Fruit fly (Drosophila melanogaster) whole organism, embryonic: ENCODE data around the gene Tg.

Experiments used
- Abd-B ChIP-seq: fragments of 200-800 bp; sonication (Bioruptor generic); optimal IDR thresholded peaks from 2 replicates; lab custom pipeline; 2018; ENCODE audit warnings: missing biosample characterization, mild to moderate bottlenecking, missing genetic modification characterization, moderate library complexity
- Awh ChIP-seq: fragments of 200-800 bp; sonication (Bioruptor generic); IDR thresholded peaks from 2 replicates; pipeline ENCODE4, ENCODE4 v1.3.6; 2022; ENCODE audit warnings: missing biosample characterization, missing genetic modification characterization
- B-H1 ChIP-seq: fragments of 200-800 bp; sonication (Bioruptor generic); IDR thresholded peaks from 3 replicates; pipeline ENCODE4 v1.3.6; 2022; ENCODE audit warnings: missing biosample characterization, missing genetic modification characterization
- CG10209 ChIP-seq: fragments of 200-800 bp; sonication (Bioruptor generic); optimal IDR thresholded peaks from 3 replicates; lab custom pipeline; 2017; ENCODE audit warnings: missing biosample characterization, mild to moderate bottlenecking, missing genetic modification characterization, missing genetic modification reagents
- CG12942 ChIP-seq: fragments of 200-800 bp; sonication (Bioruptor generic); optimal IDR thresholded peaks from 3 replicates; lab custom pipeline; 2016; ENCODE audit warnings: missing biosample characterization, missing genetic modification characterization
- CG13123 ChIP-seq: fragments of 200-800 bp; sonication (Bioruptor generic); optimal IDR thresholded peaks from 2 replicates; lab custom pipeline; 2016; ENCODE audit warnings: missing biosample characterization, missing genetic modification characterization
- CG14441 ChIP-seq: fragments of 200-800 bp; sonication (Bioruptor generic); IDR thresholded peaks from 2 replicates; pipeline ENCODE4 v1.3.6; 2022; ENCODE audit warnings: missing biosample characterization, missing genetic modification characterization
- CG14667 ChIP-seq: fragments of 200-800 bp; sonication (Bioruptor generic); IDR thresholded peaks from 2 replicates; pipeline ENCODE4 v1.3.6; 2022; ENCODE audit warnings: missing biosample characterization, missing genetic modification characterization
- CG15601 ChIP-seq: fragments of 200-800 bp; sonication (Bioruptor generic); optimal IDR thresholded peaks from 3 replicates; lab custom pipeline; 2019; ENCODE audit warnings: missing biosample characterization, mild to moderate bottlenecking, missing genetic modification characterization, moderate library complexity
- CG16815 ChIP-seq: fragments of 200-800 bp; sonication (Bioruptor generic); optimal IDR thresholded peaks from 3 replicates; lab custom pipeline; 2017; ENCODE audit warnings: missing biosample characterization, mild to moderate bottlenecking, missing genetic modification characterization
- CG17328 ChIP-seq: fragments of 200-800 bp; sonication (Bioruptor generic); IDR thresholded peaks from 2 replicates; pipeline ENCODE4 v1.3.6; 2022; ENCODE audit warnings: missing biosample characterization, missing genetic modification characterization
- CG2129 ChIP-seq: fragments of 200-800 bp; sonication (Bioruptor generic); IDR thresholded peaks from 2 replicates; pipeline ENCODE4 v1.3.6; 2022; ENCODE audit warnings: missing biosample characterization, missing genetic modification characterization; ENCODE audit not compliant: partially characterized antibody
- CG2889 ChIP-seq: fragments of 200-800 bp; sonication (Bioruptor generic); IDR thresholded peaks from 3 replicates; pipeline ENCODE4 v1.3.6; 2022; ENCODE audit warnings: missing biosample characterization, missing genetic modification characterization
- CG3163 ChIP-seq: fragments of 200-800 bp; sonication (Bioruptor generic); optimal IDR thresholded peaks from 3 replicates; lab custom pipeline; 2016; ENCODE audit warnings: missing biosample characterization, missing genetic modification characterization
- CG33213 ChIP-seq: fragments of 200-800 bp; sonication (Bioruptor generic); optimal IDR thresholded peaks from 3 replicates; lab custom pipeline; 2016; ENCODE audit warnings: missing biosample characterization, missing genetic modification characterization
- CG3995 ChIP-seq: fragments of 200-800 bp; sonication (Bioruptor generic); optimal IDR thresholded peaks from 3 replicates; lab custom pipeline; 2016; ENCODE audit warnings: missing biosample characterization, missing genetic modification characterization
- CG5180 ChIP-seq: fragments of 200-800 bp; sonication (Bioruptor generic); optimal IDR thresholded peaks from 3 replicates; lab custom pipeline; 2017; ENCODE audit warnings: missing biosample characterization, missing genetic modification characterization, mild to moderate bottlenecking, moderate library complexity, missing genetic modification reagents
- CG7357 ChIP-seq: fragments of 200-800 bp; sonication (Bioruptor generic); IDR thresholded peaks from 3 replicates; pipeline ENCODE4 v1.3.6; 2022; ENCODE audit warnings: missing biosample characterization, missing genetic modification characterization
- CG7556 ChIP-seq: fragments of 200-800 bp; sonication (Bioruptor generic); optimal IDR thresholded peaks from 2 replicates; lab custom pipeline; 2017; ENCODE audit warnings: missing biosample characterization, mild to moderate bottlenecking, missing genetic modification characterization
- CG9215 ChIP-seq: fragments of 200-800 bp; sonication (Bioruptor generic); IDR thresholded peaks from 2 replicates; pipeline ENCODE4 v1.3.6; 2022; ENCODE audit warnings: missing biosample characterization, missing genetic modification characterization
- D19B ChIP-seq: fragments of 200-800 bp; sonication (Bioruptor generic); optimal IDR thresholded peaks from 2 replicates; lab custom pipeline; 2017; ENCODE audit warnings: missing biosample characterization, mild to moderate bottlenecking, missing genetic modification characterization
- Dad ChIP-seq: fragments of 200-800 bp; sonication (Bioruptor generic); optimal IDR thresholded peaks from 3 replicates; lab custom pipeline; 2016; ENCODE audit warnings: missing biosample characterization, missing genetic modification characterization
- Dbx ChIP-seq: fragments of 200-800 bp; sonication (Bioruptor generic); IDR thresholded peaks from 3 replicates; pipeline ENCODE4 v1.3.6; 2022; ENCODE audit warnings: missing biosample characterization, missing genetic modification characterization
- Dip3 ChIP-seq: fragments of 200-800 bp; sonication (Bioruptor generic); optimal IDR thresholded peaks from 3 replicates; lab custom pipeline; 2016; ENCODE audit warnings: missing biosample characterization, missing genetic modification characterization
- HLH3B ChIP-seq: fragments of 200-800 bp; sonication (Bioruptor generic); IDR thresholded peaks from 2 replicates; pipeline ENCODE4 v1.3.6; 2022; ENCODE audit warnings: missing biosample characterization, missing genetic modification characterization
- Hmx ChIP-seq: fragments of 200-800 bp; sonication (Bioruptor generic); optimal IDR thresholded peaks from 2 replicates; lab custom pipeline; 2016; ENCODE audit warnings: missing biosample characterization, missing genetic modification characterization
- Hr39 ChIP-seq: fragments of >200 bp; optimal IDR thresholded peaks from 2 replicates; lab custom pipeline; 2017
- Myb ChIP-seq: fragments of 200-800 bp; sonication (Bioruptor generic); optimal IDR thresholded peaks from 2 replicates; lab custom pipeline; 2016; ENCODE audit warnings: missing biosample characterization, missing genetic modification characterization
- Opbp ChIP-seq: fragments of 200-800 bp; sonication (Bioruptor generic); IDR thresholded peaks from 3 replicates; pipeline ENCODE4 v1.3.6; 2022; ENCODE audit warnings: missing biosample characterization, missing genetic modification characterization; ENCODE audit not compliant: partially characterized antibody
- Ptx1 ChIP-seq: fragments of 200-800 bp; sonication (Bioruptor generic); IDR thresholded peaks from 2 replicates; pipeline ENCODE4 v1.3.6; 2022; ENCODE audit warnings: missing biosample characterization, missing genetic modification characterization
- Sry-β ChIP-seq: fragments of 200-800 bp; sonication (Bioruptor generic); optimal IDR thresholded peaks from 2 replicates; lab custom pipeline; 2018; ENCODE audit warnings: missing biosample characterization, mild to moderate bottlenecking, missing genetic modification characterization, moderate library complexity
- Ssrp ChIP-seq: fragments of 200-800 bp; sonication (Bioruptor generic); optimal IDR thresholded peaks from 2 replicates; lab custom pipeline; 2018; ENCODE audit warnings: missing biosample characterization, mild to moderate bottlenecking, missing genetic modification characterization, moderate library complexity
- Taf1 ChIP-seq: fragments of 200-800 bp; sonication (Bioruptor generic); IDR thresholded peaks from 2 replicates; pipeline ENCODE4 v1.3.6; 2022; ENCODE audit warnings: missing biosample characterization, missing genetic modification characterization
- Usf ChIP-seq: fragments of 200-800 bp; sonication (Bioruptor generic); optimal IDR thresholded peaks from 2 replicates; lab custom pipeline; 2017; ENCODE audit warnings: missing genotype, missing biosample characterization, missing genetic modification characterization
- ara ChIP-seq: fragments of 200-800 bp; sonication (Bioruptor generic); IDR thresholded peaks from 2 replicates; pipeline ENCODE4 v1.3.6; 2022; ENCODE audit warnings: missing biosample characterization, missing genetic modification characterization
- ash1 ChIP-seq: fragments of 200-800 bp; sonication (Bioruptor generic); optimal IDR thresholded peaks from 2 replicates; lab custom pipeline; 2018; ENCODE audit warnings: missing biosample characterization, mild to moderate bottlenecking, missing genetic modification characterization
- ato ChIP-seq: fragments of 200-800 bp; sonication (Bioruptor generic); IDR thresholded peaks from 2 replicates; pipeline ENCODE4 v1.3.6; 2022; ENCODE audit warnings: missing biosample characterization, missing genetic modification characterization; ENCODE audit not compliant: partially characterized antibody
- bab2 ChIP-seq: fragments of 200-800 bp; sonication (Bioruptor generic); optimal IDR thresholded peaks from 2 replicates; lab custom pipeline; 2016; ENCODE audit warnings: missing biosample characterization, missing genetic modification characterization
- cwo ChIP-seq: fragments of 200-800 bp; sonication (Bioruptor generic); optimal IDR thresholded peaks from 3 replicates; lab custom pipeline; 2017; ENCODE audit warnings: missing biosample characterization, missing genetic modification characterization, mild to moderate bottlenecking, moderate library complexity, missing genetic modification reagents
- eve ChIP-seq, 2 experiments: fragments of >200 bp; optimal IDR thresholded peaks; 2 replicates each; lab custom pipeline; 2017; ENCODE audit warnings: missing biosample characterization in 2 of 2, missing genetic modification characterization in 2 of 2
- fd96Cb ChIP-seq: fragments of 200-800 bp; sonication (Bioruptor generic); optimal IDR thresholded peaks from 2 replicates; lab custom pipeline; 2018; ENCODE audit warnings: missing biosample characterization, mild to moderate bottlenecking, missing genetic modification characterization, moderate library complexity
- mld ChIP-seq: fragments of 200-800 bp; sonication (Bioruptor generic); IDR thresholded peaks from 3 replicates; pipeline ENCODE4 v1.3.6; 2022; ENCODE audit warnings: missing biosample characterization, missing genetic modification characterization; ENCODE audit not compliant: partially characterized antibody
- oc ChIP-seq: fragments of 200-800 bp; sonication (Bioruptor generic); optimal IDR thresholded peaks from 2 replicates; lab custom pipeline; 2018; ENCODE audit warnings: missing biosample characterization, mild to moderate bottlenecking, missing genetic modification characterization, moderate library complexity
- pros ChIP-seq: fragments of 200-800 bp; sonication (Bioruptor generic); optimal IDR thresholded peaks from 3 replicates; lab custom pipeline; 2019; ENCODE audit warnings: missing biosample characterization, mild to moderate bottlenecking, missing genetic modification characterization, moderate library complexity
- ro ChIP-seq: fragments of 200-800 bp; sonication (Bioruptor generic); IDR thresholded peaks from 2 replicates; pipeline ENCODE4 v1.3.6; 2022; ENCODE audit warnings: missing biosample characterization, missing genetic modification characterization
- sqz ChIP-seq: fragments of 200-800 bp; sonication (Bioruptor generic); optimal IDR thresholded peaks from 3 replicates; lab custom pipeline; 2018; ENCODE audit warnings: missing biosample characterization, mild to moderate bottlenecking, missing genetic modification characterization
- ssp ChIP-seq: fragments of 200-800 bp; sonication (Bioruptor generic); IDR thresholded peaks from 2 replicates; pipeline ENCODE4 v1.3.6; 2022; ENCODE audit warnings: missing biosample characterization, missing genetic modification characterization
- unc-4 ChIP-seq: fragments of 200-800 bp; sonication (Bioruptor generic); IDR thresholded peaks from 2 replicates; pipeline ENCODE4 v1.3.6; 2022; ENCODE audit warnings: missing biosample characterization, missing genetic modification characterization; ENCODE audit not compliant: partially characterized antibody
- zf30C ChIP-seq: fragments of 200-800 bp; sonication (Bioruptor generic); optimal IDR thresholded peaks from 3 replicates; lab custom pipeline; 2018; ENCODE audit warnings: missing biosample characterization, mild to moderate bottlenecking, missing genetic modification characterization

The Tg gene

DNA sequence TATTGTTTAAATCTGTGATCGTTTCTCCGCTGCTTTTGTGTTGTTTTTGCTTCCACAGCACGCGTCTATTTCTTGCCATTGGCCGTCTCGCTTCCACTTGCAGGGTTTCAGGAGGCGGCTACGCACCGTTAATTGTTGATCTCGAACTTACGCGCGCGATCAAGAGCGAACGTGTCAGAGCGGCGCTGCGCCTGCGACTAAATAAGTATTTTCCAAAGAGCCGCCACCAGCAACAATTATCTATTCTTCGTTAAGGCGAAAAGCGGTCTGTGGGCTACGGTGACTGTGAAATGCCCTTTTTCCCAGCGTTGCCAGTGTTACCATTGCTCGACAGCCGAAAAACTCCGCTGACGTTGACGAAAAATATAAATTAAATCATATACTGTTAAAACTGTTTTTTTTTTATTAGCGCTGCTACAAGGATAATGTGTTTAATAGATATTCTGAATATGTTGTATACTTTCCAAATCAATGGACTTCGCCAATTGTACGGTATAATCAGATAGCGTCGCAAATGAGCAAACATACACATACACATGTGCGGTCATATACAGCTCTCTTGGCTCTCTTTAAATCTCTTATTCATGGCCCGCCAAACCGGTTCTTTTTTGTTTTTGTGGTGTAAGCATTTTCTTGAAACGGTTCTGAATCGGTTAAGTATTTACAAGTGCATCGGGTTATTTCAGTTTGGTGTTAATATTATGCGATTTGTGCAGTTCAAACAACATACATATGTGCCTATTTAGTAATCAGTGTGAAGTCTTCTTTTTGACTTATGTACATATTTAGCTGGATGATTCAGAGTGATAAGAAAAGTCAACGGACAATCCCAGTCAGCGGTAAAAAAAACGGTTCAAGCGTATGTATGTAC lies 17.0 kb upstream of the Tg start, which contains the start of gene pes (continued):
- no peak for TF ChIP-seq ro (GFP tag; lab: Robert Waterston, UW)
- peak; percentile 74 for TF ChIP-seq CG16815
- TF ChIP-seq D19B (GFP tag; lab: Kevin White, UChicago): peak; percentile 88
- TF ChIP-seq fd96Cb: peak; percentile 89
- TF ChIP-seq HLH3B (GFP tag; lab: Robert Waterston, UW): peak; percentile 92
- TF ChIP-seq ash1 (GFP tag; lab: Kevin White, UChicago): no peak
- TF ChIP-seq CG14441 (GFP tag; lab: Robert Waterston, UW): peak; percentile 91
- peak; percentile 83 for TF ChIP-seq oc (tag; lab: Kevin White, UChicago)
- no peak for TF ChIP-seq ato (GFP tag; lab: Robert Waterston, UW)
- TF ChIP-seq Awh (GFP tag; lab: Robert Waterston, UW): peak; percentile 86
- TF ChIP-seq unc-4: 0 out of 2 replicates have a peak, but pooled peaks have one; percentile 31
- peak; percentile 47; the same call in 1 of the 2 replicates for TF ChIP-seq CG17328 (GFP tag; lab: Robert Waterston, UW)
- no peak for TF ChIP-seq ssp (GFP tag; lab: Robert Waterston, UW)
- no peak for TF ChIP-seq Myb (GFP tag; lab: Kevin White, UChicago)
- TF ChIP-seq Opbp (GFP tag; lab: Robert Waterston, UW): peak; percentile 51; the same call in 1 of the 3 replicates
- TF ChIP-seq cwo (GFP tag; lab: Kevin White, UChicago): peak; percentile 92
- TF ChIP-seq CG13123 (GFP tag; lab: Kevin White, UChicago): peak; percentile 52
- peak; percentile 90 for TF ChIP-seq CG14667 (GFP tag; lab: Robert Waterston, UW)
- TF ChIP-seq B-H1 (GFP tag; lab: Robert Waterston, UW): peak; percentile 86
- TF ChIP-seq CG7556: peak; percentile 82
- peak; percentile 40 for TF ChIP-seq Sry-β (GFP tag; lab: Kevin White, UChicago)
- peak; percentile 91 for TF ChIP-seq Ssrp (tag; lab: Kevin White, UChicago)
- peak; percentile 12; the same call in 1 of the 2 replicates for TF ChIP-seq Ptx1 (GFP tag; lab: Robert Waterston, UW)
- TF ChIP-seq CG3995 (GFP tag; lab: Kevin White, UChicago): peak; percentile 70
- peak; percentile 90 for TF ChIP-seq sqz (GFP tag; lab: Kevin White, UChicago)
- TF ChIP-seq CG7357 (GFP tag; lab: Robert Waterston, UW): peak; percentile 88
- TF ChIP-seq CG33213 (GFP tag; lab: Kevin White, UChicago): peak; percentile 59
- peak; percentile 66 for TF ChIP-seq Usf (GFP tag; lab: Kevin White, UChicago)
- peak; percentile 96 for TF ChIP-seq Dbx (GFP tag; lab: Robert Waterston, UW)
- peak; percentile 81 for TF ChIP-seq bab2 (GFP tag; lab: Kevin White, UChicago)
- peak; percentile 82 for TF ChIP-seq Dad (GFP tag; lab: Kevin White, UChicago)
- TF ChIP-seq CG15601 (tag; lab: Kevin White, UChicago): peak; percentile 84
- peak; percentile 88 for TF ChIP-seq Taf1 (GFP tag; lab: Robert Waterston, UW)
- peak; percentile 95 for TF ChIP-seq Abd-B (GFP tag; lab: Kevin White, UChicago)
- peak; percentile 69; the same call in 2 of the 3 replicates for TF ChIP-seq mld (GFP tag; lab: Robert Waterston, UW)
- peak; percentile 90 for TF ChIP-seq ara (GFP tag; lab: Robert Waterston, UW)
- peak in 1 of 2 experiments; percentile 95 for TF ChIP-seq eve (GFP tag; optimal IDR thresholded peaks at IDR 0.05; lab: Kevin White, UChicago)
- no peak for TF ChIP-seq CG2129 (GFP tag; lab: Robert Waterston, UW)
- peak; percentile 88 for TF ChIP-seq Hmx
- peak; percentile 62 for TF ChIP-seq CG12942 (GFP tag; lab: Kevin White, UChicago)
- peak; percentile 80 for TF ChIP-seq CG5180 (GFP tag; lab: Kevin White, UChicago)
- peak; percentile 15 for TF ChIP-seq zf30C
- TF ChIP-seq CG10209 (GFP tag; lab: Kevin White, UChicago): peak; percentile 75
- TF ChIP-seq CG2889 (GFP tag; lab: Robert Waterston, UW): no peak
- peak; percentile 90 for TF ChIP-seq CG3163 (GFP tag; lab: Kevin White, UChicago)
- peak; percentile 95 for TF ChIP-seq CG9215 (GFP tag; lab: Robert Waterston, UW)
- TF ChIP-seq Hr39 (lab: Kevin White, UChicago): no peak
- peak; percentile 90 for TF ChIP-seq Dip3 (GFP tag; lab: Kevin White, UChicago)
- TF ChIP-seq pros (GFP tag; lab: Kevin White, UChicago): peak; percentile 94
